Worm (Caenorhabditis elegans) whole organism, early embryonic: ENCODE measurements around the gene C09G9.1.

Experiments
- F13C5.2 ChIP-seq: sonication (generic microtip); optimal IDR thresholded peaks from 2 replicates; lab custom pipeline; 2017; ENCODE audit warnings: mild to moderate bottlenecking, missing genetic modification characterization, inconsistent platforms, missing compliant biosample characterization
- ama-1 ChIP-seq: fragments of 150-350 bp; optimal IDR thresholded peaks from 2 replicates; lab custom pipeline; 2014
- ceh-36 ChIP-seq: sonication (generic microtip); optimal IDR thresholded peaks from 2 replicates; lab custom pipeline; 2016; ENCODE audit warnings: missing genetic modification characterization, inconsistent platforms, missing compliant biosample characterization
- flt-1 ChIP-seq: fragments of 200-800 bp; sonication (Bioruptor generic); IDR thresholded peaks from 2 replicates; pipeline ENCODE4 v1.3.6; 2022; ENCODE audit warnings: missing genetic modification characterization, missing compliant biosample characterization
- sea-1 ChIP-seq: fragments of 200-800 bp; sonication (Bioruptor generic); conservative IDR thresholded peaks from 2 replicates; pipeline ENCODE4 v1.3.6; 2022; ENCODE audit warnings: missing genetic modification characterization, missing compliant biosample characterization
- tra-4 ChIP-seq: sonication (generic microtip); optimal IDR thresholded peaks from 2 replicates; lab custom pipeline; 2017; ENCODE audit warnings: missing genetic modification characterization, missing compliant biosample characterization

ce11 chrIV:8816617-8817016, 48.7 kb downstream of the C09G9.1 start:
- TF ChIP-seq F13C5.2 (tag; lab: Kevin White, UChicago) = no peak
- no peak for TF ChIP-seq ama-1 (lab: Kevin White, UChicago)
- TF ChIP-seq ceh-36 (tag; lab: Kevin White, UChicago) = no peak
- no peak for TF ChIP-seq sea-1 (GFP tag; lab: Robert Waterston, UW)
- TF ChIP-seq tra-4 (tag; lab: Kevin White, UChicago) = no peak
- no peak for TF ChIP-seq flt-1
